Fruit fly (Drosophila melanogaster) whole organism, embryonic: ENCODE measurements around the gene CG12301.

Source experiments
- CG18262 ChIP-seq: fragments of 200-800 bp; optimal IDR thresholded peaks from 3 replicates; lab custom pipeline; 2019; ENCODE audit warnings: missing biosample characterization, mild to moderate bottlenecking, missing genetic modification characterization, moderate library complexity
- CG42726 ChIP-seq: fragments of 200-800 bp; sonication (Bioruptor generic); IDR thresholded peaks from 2 replicates; pipeline ENCODE4 v1.3.6; 2022; ENCODE audit warnings: missing biosample characterization, missing genetic modification characterization; ENCODE audit not compliant: partially characterized antibody
- Hmx ChIP-seq: fragments of 200-800 bp; sonication (Bioruptor generic); optimal IDR thresholded peaks from 2 replicates; lab custom pipeline; 2016; ENCODE audit warnings: missing biosample characterization, missing genetic modification characterization
- bcd ChIP-seq: fragments of 200-800 bp; sonication (Bioruptor generic); optimal IDR thresholded peaks from 2 replicates; lab custom pipeline; 2017; ENCODE audit warnings: missing biosample characterization, mild to moderate bottlenecking, missing genetic modification characterization
- ems ChIP-seq: fragments of 200-800 bp; sonication (Bioruptor generic); optimal IDR thresholded peaks from 3 replicates; lab custom pipeline; 2016; ENCODE audit warnings: missing biosample characterization, missing genetic modification characterization
- fd96Cb ChIP-seq: fragments of 200-800 bp; sonication (Bioruptor generic); optimal IDR thresholded peaks from 2 replicates; lab custom pipeline; 2018; ENCODE audit warnings: missing biosample characterization, mild to moderate bottlenecking, missing genetic modification characterization, moderate library complexity
- psq ChIP-seq: fragments of 200-800 bp; sonication (Bioruptor generic); optimal IDR thresholded peaks from 2 replicates; lab custom pipeline; 2017; ENCODE audit warnings: missing biosample characterization, missing genetic modification characterization
- sisA ChIP-seq: fragments of 200-800 bp; sonication (Bioruptor generic); IDR thresholded peaks from 2 replicates; pipeline ENCODE4 v1.3.6; 2022; ENCODE audit warnings: missing biosample characterization, missing genetic modification characterization
- slou ChIP-seq: fragments of 200-800 bp; sonication (Bioruptor generic); optimal IDR thresholded peaks from 3 replicates; lab custom pipeline; 2016; ENCODE audit warnings: missing biosample characterization, missing genetic modification characterization
- sna ChIP-seq: fragments of 200-800 bp; sonication (Bioruptor generic); IDR thresholded peaks from 2 replicates; pipeline ENCODE4 v1.3.6; 2022; ENCODE audit warnings: missing biosample characterization, missing genetic modification characterization; ENCODE audit not compliant: partially characterized antibody
- tx ChIP-seq: fragments of 200-800 bp; sonication (Bioruptor generic); optimal IDR thresholded peaks from 2 replicates; lab custom pipeline; 2016; ENCODE audit warnings: missing biosample characterization, missing genetic modification characterization
- unpg ChIP-seq: fragments of 200-800 bp; sonication (Bioruptor generic); optimal IDR thresholded peaks from 3 replicates; lab custom pipeline; 2018; ENCODE audit warnings: missing biosample characterization, mild to moderate bottlenecking, missing genetic modification characterization, moderate library complexity
- z ChIP-seq: fragments of 200-800 bp; sonication (Bioruptor generic); IDR thresholded peaks from 3 replicates; pipeline ENCODE4 v1.3.6; 2022; ENCODE audit warnings: missing biosample characterization, missing genetic modification characterization

- TF ChIP-seq sna (GFP tag; lab: Robert Waterston, UW), result no peak
- no peak for TF ChIP-seq CG18262 (tag; lab: Kevin White, UChicago)
- TF ChIP-seq ems (GFP tag; lab: Kevin White, UChicago), result no peak
- TF ChIP-seq tx, result no peak
- no peak for TF ChIP-seq CG42726 (GFP tag; lab: Robert Waterston, UW)
- no peak for TF ChIP-seq bcd (GFP tag; lab: Kevin White, UChicago)
- no peak for TF ChIP-seq psq (GFP tag; lab: Kevin White, UChicago)
- no peak for TF ChIP-seq z
- TF ChIP-seq slou, result no peak
- TF ChIP-seq sisA (GFP tag; lab: Robert Waterston, UW), result no peak
- no peak for TF ChIP-seq Hmx (GFP tag; lab: Kevin White, UChicago)
- TF ChIP-seq unpg (GFP tag; lab: Kevin White, UChicago), result no peak
- TF ChIP-seq fd96Cb, result no peak
Measured at dm6 chr3L:15624944-15625610, 44.5 kb downstream of the CG12301 start.
